Fruit fly (Drosophila melanogaster): ENCODE data around the gene CG13639.

The CG13639 gene

DNA sequence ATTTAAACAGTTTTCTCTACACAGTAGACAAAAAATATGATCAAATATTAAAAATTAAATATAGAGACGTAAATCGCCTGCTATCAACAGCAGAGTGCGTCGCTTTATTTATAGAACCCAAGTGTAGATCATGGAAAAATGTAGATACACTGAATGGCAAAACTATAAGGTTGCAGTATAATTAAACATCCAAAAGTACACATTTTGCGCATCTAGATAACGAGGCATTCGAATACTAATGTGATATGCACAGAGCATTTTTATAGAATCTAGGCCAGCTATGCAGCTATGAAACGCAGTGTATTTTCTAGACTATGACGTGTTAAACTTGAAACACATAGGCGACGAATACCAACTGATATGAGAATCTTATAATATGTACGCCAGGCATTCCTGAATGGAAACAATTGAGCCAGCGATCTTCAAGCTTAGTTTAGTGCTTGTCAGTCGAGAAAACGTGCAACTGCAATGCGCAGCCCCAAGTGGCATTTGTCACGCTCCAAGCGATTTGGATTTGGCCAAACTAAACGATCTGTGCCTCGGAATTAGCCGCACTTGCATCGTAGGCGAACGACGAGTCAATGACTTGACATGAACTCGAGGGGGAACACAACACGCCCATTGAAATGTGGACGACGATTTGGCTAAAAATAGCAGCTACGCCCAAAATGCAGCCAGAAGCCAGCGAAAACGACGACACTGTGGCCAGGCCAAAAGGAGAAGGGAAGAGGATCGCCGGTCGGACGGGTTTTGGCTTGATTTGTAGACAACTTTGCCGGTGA is 49.1 kb downstream of the CG13639 start (continued):
- TF ChIP-seq CG4404 (GFP tag; IDR thresholded peaks at IDR 0.05) (peak; percentile 61), MESR4 (GFP tag; optimal IDR thresholded peaks at IDR 0.05) (peak; percentile 44), D19B (GFP tag; optimal IDR thresholded peaks at IDR 0.05) (peak; percentile 73), Antp (GFP tag; optimal IDR thresholded peaks at IDR 0.05) (peak; percentile 79), Awh (GFP tag; IDR thresholded peaks at IDR 0.05) (peak; percentile 86), Max (GFP tag; optimal IDR thresholded peaks at IDR 0.05) (peak; percentile 73), sim (GFP tag; IDR thresholded peaks at IDR 0.05) (0 out of 2 replicates have a peak, but pooled peaks have one; percentile 12), CG1832 (GFP tag; optimal IDR thresholded peaks at IDR 0.05) (no peak), CG5953 (GFP tag; IDR thresholded peaks at IDR 0.05) (peak; percentile 91), Atf3 (GFP tag; optimal IDR thresholded peaks at IDR 0.05) (peak; percentile 76), CG10431 (GFP tag; optimal IDR thresholded peaks at IDR 0.05) (peak; percentile 54), ATbp (GFP tag; optimal IDR thresholded peaks at IDR 0.05) (peak; percentile 78), trh (GFP tag; optimal IDR thresholded peaks at IDR 0.05) (no peak), CG7372 (GFP tag; IDR thresholded peaks at IDR 0.05) (peak; percentile 86), H2.0 (GFP tag; IDR thresholded peaks at IDR 0.05) (peak; percentile 88), Poxn (GFP tag; IDR thresholded peaks at IDR 0.05) (peak; percentile 60; the same call in 1 of the 2 replicates), CG33557 (GFP tag; optimal IDR thresholded peaks at IDR 0.05) (no peak), vfl (GFP tag; optimal IDR thresholded peaks at IDR 0.05) (peak; percentile 75), dmrt99B (tag; optimal IDR thresholded peaks at IDR 0.05) (no peak), CG11504 (tag; optimal IDR thresholded peaks at IDR 0.05) (peak; percentile 91), caup (GFP tag; optimal IDR thresholded peaks at IDR 0.05; ENCODE audit: severe bottlenecking) (peak; percentile 90), Hmr (GFP tag; optimal IDR thresholded peaks at IDR 0.05) (peak; percentile 92), CG32532 (GFP tag; IDR thresholded peaks at IDR 0.05) (peak; percentile 95), sc (optimal IDR thresholded peaks at IDR 0.05) (no peak), sc (GFP tag; optimal IDR thresholded peaks at IDR 0.05) (peak; percentile 69), Sin3A (optimal IDR thresholded peaks at IDR 0.05) (no peak), bowl (GFP tag; IDR thresholded peaks at IDR 0.05) (peak; percentile 65; the same call in 1 of the 2 replicates), CG30403 (GFP tag; optimal IDR thresholded peaks at IDR 0.05) (peak; percentile 80), CG10654 (GFP tag; optimal IDR thresholded peaks at IDR 0.05) (peak; percentile 67), CG1603 (tag; optimal IDR thresholded peaks at IDR 0.05) (peak; percentile 91), Camta (GFP tag; optimal IDR thresholded peaks at IDR 0.05) (peak; percentile 78), BtbVII (GFP tag; optimal IDR thresholded peaks at IDR 0.05) (peak; percentile 89), CG1792 (GFP tag; optimal IDR thresholded peaks at IDR 0.05) (peak; percentile 81), eyg (GFP tag; optimal IDR thresholded peaks at IDR 0.05) (peak; percentile 64), HLH4C (GFP tag; IDR thresholded peaks at IDR 0.05; ENCODE audit: partially characterized antibody) (no peak), Lpt (GFP tag; optimal IDR thresholded peaks at IDR 0.05) (no peak), trem (tag; optimal IDR thresholded peaks at IDR 0.05) (peak; percentile 27), CG31365 (tag; optimal IDR thresholded peaks at IDR 0.05) (peak; percentile 74), sens-2 (GFP tag; IDR thresholded peaks at IDR 0.05) (peak; percentile 71; the same call in 1 of the 2 replicates), MTF-1 (GFP tag; optimal IDR thresholded peaks at IDR 0.05; ENCODE audit: borderline replicate concordance) (peak; percentile 78), pho (GFP tag; optimal IDR thresholded peaks at IDR 0.05) (peak; percentile 76), Dbx (GFP tag; IDR thresholded peaks at IDR 0.05) (peak; percentile 90), CG5180 (GFP tag; optimal IDR thresholded peaks at IDR 0.05) (no peak), CG18011 (GFP tag; optimal IDR thresholded peaks at IDR 0.05) (peak; percentile 67), sob (GFP tag; IDR thresholded peaks at IDR 0.05) (peak; percentile 95), CG18764 (GFP tag; optimal IDR thresholded peaks at IDR 0.05) (peak; percentile 72), gcm (GFP tag; optimal IDR thresholded peaks at IDR 0.05) (peak; percentile 82), HmgZ (tag; optimal IDR thresholded peaks at IDR 0.05) (peak; percentile 93), chm (GFP tag; IDR thresholded peaks at IDR 0.05) (peak; percentile 90), Doc2 (GFP tag; IDR thresholded peaks at IDR 0.05) (peak; percentile 77)
